Worm (Caenorhabditis elegans) whole organism, young adult: ENCODE results near the gene cyc-2.1.

ENCODE experiments used
- B0019.2 ChIP-seq: fragments of 200-800 bp; sonication (Bioruptor generic); conservative IDR thresholded peaks from 2 replicates; pipeline ENCODE4 v1.3.6; 2022; ENCODE audit warnings: missing genetic modification reagents, missing genetic modification characterization, missing compliant biosample characterization
- B0336.3 ChIP-seq: fragments of 200-800 bp; sonication (Bioruptor generic); IDR thresholded peaks from 2 replicates; pipeline ENCODE4 v1.3.6; 2022; ENCODE audit warnings: missing genetic modification characterization, missing compliant biosample characterization
- C06A6.2 ChIP-seq: fragments of 200-800 bp; sonication (Bioruptor generic); conservative IDR thresholded peaks from 2 replicates; pipeline ENCODE4 v1.3.6; 2022; ENCODE audit warnings: missing genetic modification characterization, missing compliant biosample characterization
- F10E7.11 ChIP-seq: sonication (generic microtip); optimal IDR thresholded peaks from 2 replicates; lab custom pipeline; 2017; ENCODE audit warnings: mild to moderate bottlenecking, missing genetic modification characterization, moderate library complexity, missing compliant biosample characterization
- F22D6.2 ChIP-seq: sonication (generic microtip); optimal IDR thresholded peaks from 2 replicates; lab custom pipeline; 2016; ENCODE audit warnings: mild to moderate bottlenecking, missing genetic modification characterization, missing compliant biosample characterization
- F33H1.4 ChIP-seq: fragments of 200-800 bp; sonication (Bioruptor generic); IDR thresholded peaks from 2 replicates; pipeline ENCODE4 v1.3.6; 2022; ENCODE audit warnings: missing genetic modification reagents, missing genetic modification characterization, missing compliant biosample characterization
- F39B2.1 ChIP-seq: fragments of 200-800 bp; sonication (Bioruptor generic); IDR thresholded peaks from 2 replicates; pipeline ENCODE4 v1.3.6; 2022; ENCODE audit warnings: missing genetic modification reagents, missing genetic modification characterization, missing compliant biosample characterization
- F49E8.2 ChIP-seq: sonication (generic microtip); optimal IDR thresholded peaks from 3 replicates; lab custom pipeline; 2017; ENCODE audit warnings: missing genetic modification characterization, mild to moderate bottlenecking, missing compliant biosample characterization, antibody characterized with exemption, moderate library complexity; ENCODE audit not compliant: insufficient read depth
- F52B5.7 ChIP-seq: sonication (generic microtip); optimal IDR thresholded peaks from 2 replicates; lab custom pipeline; 2016; ENCODE audit warnings: mild to moderate bottlenecking, missing genetic modification characterization, missing compliant biosample characterization
- F55B11.4 ChIP-seq: sonication (generic microtip); optimal IDR thresholded peaks from 2 replicates; lab custom pipeline; 2016; ENCODE audit warnings: missing compliant biosample characterization, missing genetic modification characterization, borderline replicate concordance; ENCODE audit not compliant: insufficient read depth
- F57C9.4 ChIP-seq: sonication (generic microtip); optimal IDR thresholded peaks from 2 replicates; lab custom pipeline; 2017; ENCODE audit warnings: mild to moderate bottlenecking, missing genetic modification characterization, missing compliant biosample characterization
- Y53G8AR.9 ChIP-seq: fragments of 200-800 bp; sonication (Bioruptor generic); conservative IDR thresholded peaks from 2 replicates; pipeline ENCODE4 v1.3.6; 2022; ENCODE audit warnings: missing genetic modification reagents, missing genetic modification characterization, missing compliant biosample characterization
- Y95B8A.8 ChIP-seq: fragments of 200-800 bp; sonication (Bioruptor generic); IDR thresholded peaks from 2 replicates; pipeline ENCODE4 v1.3.6; 2022; ENCODE audit warnings: missing genetic modification reagents, missing genetic modification characterization, missing compliant biosample characterization
- aptf-3 ChIP-seq: fragments of 200-800 bp; sonication (Bioruptor generic); IDR thresholded peaks from 2 replicates; pipeline ENCODE4 v1.3.6; 2022; ENCODE audit warnings: missing genetic modification characterization, missing compliant biosample characterization
- attf-6 ChIP-seq: fragments of 200-800 bp; sonication (Bioruptor generic); IDR thresholded peaks from 2 replicates; pipeline ENCODE4 v1.3.6; 2022; ENCODE audit warnings: missing genetic modification reagents, missing genetic modification characterization, missing compliant biosample characterization
- cebp-1 ChIP-seq, 2 experiments: fragments of 200-800 bp in 1 of 2; sonication (Bioruptor generic) in 1 of 2; sonication (generic microtip) in 1 of 2; IDR thresholded peaks in 1 of 2; optimal IDR thresholded peaks in 1 of 2; 2 replicates each; pipeline versions ENCODE4 v1.3.6 to Lab custom; 2017 to 2022; ENCODE audit warnings: missing compliant biosample characterization in 2 of 2, missing genetic modification characterization in 2 of 2, mild to moderate bottlenecking in 1 of 2, missing genetic modification reagents in 1 of 2, moderate library complexity in 1 of 2
- ceh-100 ChIP-seq: fragments of 200-800 bp; sonication (Bioruptor generic); IDR thresholded peaks from 2 replicates; pipeline ENCODE4 v1.3.6; 2022; ENCODE audit warnings: missing genetic modification reagents, missing genetic modification characterization, missing compliant biosample characterization
- ceh-58 ChIP-seq: fragments of 200-800 bp; sonication (Bioruptor generic); IDR thresholded peaks from 2 replicates; pipeline ENCODE4 v1.3.6; 2022; ENCODE audit warnings: missing genetic modification characterization, missing compliant biosample characterization
- chd-7 ChIP-seq: sonication (generic microtip); optimal IDR thresholded peaks from 2 replicates; lab custom pipeline; 2016; ENCODE audit warnings: mild to moderate bottlenecking, missing genetic modification characterization, moderate library complexity, missing compliant biosample characterization
- egl-44 ChIP-seq: fragments of 200-800 bp; sonication (Bioruptor generic); IDR thresholded peaks from 2 replicates; pipeline ENCODE4 v1.3.6; 2022; ENCODE audit warnings: missing genetic modification reagents, missing genetic modification characterization, missing compliant biosample characterization
- ekl-4 ChIP-seq: fragments of 200-800 bp; sonication (Bioruptor generic); IDR thresholded peaks from 2 replicates; pipeline ENCODE4 v1.3.6; 2022; ENCODE audit warnings: missing genetic modification reagents, missing genetic modification characterization, missing compliant biosample characterization
- hrde-1 ChIP-seq: sonication (generic microtip); optimal IDR thresholded peaks from 2 replicates; lab custom pipeline; 2016; ENCODE audit warnings: missing genetic modification characterization, mild to moderate bottlenecking, missing compliant biosample characterization, moderate library complexity, missing genotype, missing genetic modification reagents, borderline replicate concordance
- hsf-1 ChIP-seq: fragments of 200-800 bp; sonication (Bioruptor generic); IDR thresholded peaks from 2 replicates; pipeline ENCODE4 v1.3.6; 2022; ENCODE audit warnings: missing genetic modification reagents, missing genetic modification characterization, missing compliant biosample characterization
- lin-26 ChIP-seq: fragments of 200-800 bp; sonication (Bioruptor generic); IDR thresholded peaks from 2 replicates; pipeline ENCODE4 v1.3.6; 2022; ENCODE audit warnings: missing genetic modification reagents, missing genetic modification characterization, missing compliant biosample characterization
- lin-35 ChIP-seq, 3 experiments: fragments of 150-350 bp in 2 of 3; sonication (generic microtip) in 1 of 3; optimal IDR thresholded peaks; 2 replicates each; lab custom pipeline; 2014 to 2018; ENCODE audit warnings: missing biosample characterization in 3 of 3, missing genetic modification characterization in 3 of 3, missing genetic modification reagents in 3 of 3
- lsy-27 ChIP-seq: sonication (generic microtip); optimal IDR thresholded peaks from 2 replicates; lab custom pipeline; 2017; ENCODE audit warnings: missing genetic modification characterization, mild to moderate bottlenecking, missing compliant biosample characterization, antibody characterized with exemption, missing genotype, borderline replicate concordance; ENCODE audit not compliant: insufficient read depth
- madf-6 ChIP-seq: fragments of 200-800 bp; sonication (Bioruptor generic); IDR thresholded peaks from 2 replicates; pipeline ENCODE4 v1.3.6; 2022; ENCODE audit warnings: missing genetic modification reagents, missing genetic modification characterization, missing compliant biosample characterization
- mel-28 ChIP-seq: sonication (generic microtip); optimal IDR thresholded peaks from 2 replicates; lab custom pipeline; 2016; ENCODE audit warnings: borderline replicate concordance, mild to moderate bottlenecking, missing genetic modification characterization, missing compliant biosample characterization
- pbrm-1 ChIP-seq: fragments of 200-800 bp; sonication (Bioruptor generic); IDR thresholded peaks from 2 replicates; pipeline ENCODE4 v1.3.6; 2022; ENCODE audit warnings: missing genetic modification reagents, missing genetic modification characterization, missing compliant biosample characterization
- snpc-1.3 ChIP-seq: sonication (generic microtip); optimal IDR thresholded peaks from 2 replicates; lab custom pipeline; 2017; ENCODE audit warnings: missing genetic modification characterization, mild to moderate bottlenecking, missing compliant biosample characterization, antibody characterized with exemption, moderate library complexity, missing genotype, missing genetic modification reagents; ENCODE audit not compliant: insufficient read depth
- snpc-3.4 ChIP-seq: sonication (generic microtip); optimal IDR thresholded peaks from 2 replicates; lab custom pipeline; 2017; ENCODE audit warnings: missing genetic modification characterization, mild to moderate bottlenecking, missing compliant biosample characterization, antibody characterized with exemption, moderate library complexity, missing genotype, missing genetic modification reagents
- snpc-4 ChIP-seq, 5 experiments: fragments of 150-350 bp in 1 of 5; sonication (generic microtip) in 4 of 5; optimal IDR thresholded peaks; 2 replicates each; lab custom pipeline; 2014 to 2018; ENCODE audit warnings: missing genetic modification characterization in 5 of 5, missing biosample characterization in 3 of 5, antibody characterized with exemption in 2 of 5, mild to moderate bottlenecking in 2 of 5, missing compliant biosample characterization in 2 of 5, missing genotype in 2 of 5, moderate library complexity in 2 of 5, missing genetic modification reagents in 1 of 5
- somi-1 ChIP-seq: fragments of 200-800 bp; sonication (Bioruptor generic); optimal IDR thresholded peaks from 2 replicates; lab custom pipeline; 2018; ENCODE audit warnings: mild to moderate bottlenecking, missing genetic modification characterization, missing compliant biosample characterization
- xnd-1 ChIP-seq: sonication (generic microtip); optimal IDR thresholded peaks from 2 replicates; lab custom pipeline; 2016; ENCODE audit warnings: missing genotype, missing genetic modification reagents, missing genetic modification characterization, missing compliant biosample characterization
- zfh-2 ChIP-seq: fragments of 200-800 bp; sonication (Bioruptor generic); conservative IDR thresholded peaks from 2 replicates; pipeline ENCODE4 v1.3.6; 2022; ENCODE audit warnings: missing genetic modification reagents, missing genetic modification characterization, missing compliant biosample characterization
- ztf-18 ChIP-seq: sonication (generic microtip); optimal IDR thresholded peaks from 2 replicates; lab custom pipeline; 2016; ENCODE audit warnings: missing genotype, mild to moderate bottlenecking, missing genetic modification characterization, missing compliant biosample characterization
- ztf-22 ChIP-seq: fragments of 200-800 bp; sonication (Bioruptor generic); optimal IDR thresholded peaks from 2 replicates; lab custom pipeline; 2018; ENCODE audit warnings: mild to moderate bottlenecking, missing genetic modification characterization, moderate library complexity, missing compliant biosample characterization
- ztf-25 ChIP-seq: fragments of 200-800 bp; sonication (Bioruptor generic); IDR thresholded peaks from 2 replicates; pipeline ENCODE4 v1.3.6; 2022; ENCODE audit warnings: missing genetic modification reagents, missing genetic modification characterization, missing compliant biosample characterization
- ztf-26 ChIP-seq: sonication (generic microtip); optimal IDR thresholded peaks from 2 replicates; lab custom pipeline; 2017; ENCODE audit warnings: missing genetic modification characterization, missing compliant biosample characterization

The cyc-2.1 gene

DNA sequence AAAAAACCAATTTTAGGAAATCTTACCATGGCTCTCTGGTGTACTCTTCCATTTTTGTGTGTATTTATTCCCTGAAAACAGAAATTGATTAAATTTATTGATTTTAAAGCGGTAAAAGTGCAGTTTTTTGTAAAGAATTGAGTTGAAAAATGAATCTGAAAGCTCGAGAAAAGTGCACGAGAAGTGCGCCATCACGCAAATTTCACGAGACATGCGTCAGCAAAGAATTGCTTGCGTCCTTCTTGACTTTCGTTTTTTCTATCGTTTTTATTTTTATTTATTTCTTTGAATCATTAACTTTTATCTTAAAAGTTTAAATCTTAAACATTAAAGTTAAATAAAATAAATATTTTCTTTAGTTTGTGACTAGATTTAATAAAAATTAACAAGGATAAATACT lies 3.4 kb downstream of the cyc-2.1 start, which contains the start of gene timm-17B.1 (continued):
- TF ChIP-seq snpc-1.3 (tag; lab: Kevin White, UChicago) (no peak), hrde-1 (tag; lab: Kevin White, UChicago) (no peak), F52B5.7 (tag; lab: Kevin White, UChicago) (no peak), ekl-4 (GFP tag; lab: Robert Waterston, UW) (0 out of 2 replicates have a peak, but pooled peaks have one; percentile 58), ceh-58 (GFP tag; lab: Robert Waterston, UW) (no peak), somi-1 (GFP tag; lab: Kevin White, UChicago) (no peak), ztf-25 (GFP tag; lab: Robert Waterston, UW) (no peak), egl-44 (GFP tag; lab: Robert Waterston, UW) (no peak), mel-28 (no peak), B0019.2 (no peak), hsf-1 (no peak), lin-26 (GFP tag; lab: Robert Waterston, UW) (no peak), Y95B8A.8 (GFP tag; lab: Robert Waterston, UW) (no peak), lin-35 (GFP tag; optimal IDR thresholded peaks at IDR 0.05; lab: Kevin White, UChicago) (peak in 1 of 3 experiments; percentile 66), F39B2.1 (no peak), pbrm-1 (GFP tag; lab: Robert Waterston, UW) (peak; percentile 58; the same call in 1 of the 2 replicates), xnd-1 (tag; lab: Kevin White, UChicago) (peak; percentile 51), cebp-1 (GFP tag; IDR thresholded peaks at IDR 0.05; lab: Robert Waterston, UW) (no peak), cebp-1 (tag; optimal IDR thresholded peaks at IDR 0.05; lab: Kevin White, UChicago) (peak; percentile 62), zfh-2 (GFP tag; lab: Robert Waterston, UW) (no peak), ztf-22 (no peak), snpc-3.4 (tag; lab: Kevin White, UChicago) (peak; percentile 19), Y53G8AR.9 (0 out of 2 replicates have a peak, but pooled peaks have one; percentile 62), lsy-27 (tag; lab: Kevin White, UChicago) (no peak), C06A6.2 (GFP tag; lab: Robert Waterston, UW) (no peak), F57C9.4 (no peak), F33H1.4 (GFP tag; lab: Robert Waterston, UW) (peak; percentile 62), F22D6.2 (tag; lab: Kevin White, UChicago) (no peak), F55B11.4 (tag; lab: Kevin White, UChicago) (no peak), ztf-26 (no peak), chd-7 (tag; lab: Kevin White, UChicago) (no peak), F10E7.11 (no peak), snpc-4 (GFP tag; optimal IDR thresholded peaks at IDR 0.05; lab: Kevin White, UChicago) (peak; percentile 12), snpc-4 (tag; optimal IDR thresholded peaks at IDR 0.05; lab: Kevin White, UChicago) (peak; percentile 34 to 64 (median 54)), B0336.3 (GFP tag; lab: Robert Waterston, UW) (0 out of 2 replicates have a peak, but pooled peaks have one; percentile 50)

DNA sequence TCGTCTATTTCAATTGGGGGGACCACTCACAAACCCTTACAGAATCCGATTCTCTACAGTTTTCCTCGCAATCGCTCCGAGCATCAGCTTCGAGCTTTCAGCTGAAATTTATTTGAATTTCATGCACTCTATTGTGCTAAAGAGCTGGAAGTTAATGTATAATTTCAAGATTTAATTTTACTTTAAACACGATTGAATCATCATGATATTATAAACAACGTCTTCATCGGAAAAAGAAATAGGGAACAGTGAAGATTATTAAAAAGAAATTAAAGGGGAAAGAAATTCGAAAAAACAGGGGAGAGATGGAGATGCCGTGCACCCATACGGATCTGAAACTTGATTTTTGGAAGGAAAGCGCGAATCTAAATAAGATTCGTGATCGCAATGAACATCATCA lies 4.6 kb downstream of the cyc-2.1 start, which contains the start of gene hoe-1:
hoe-1 (minus strand) TSS at position 101 of the 400 bp plus-strand sequence.
- TF ChIP-seq ceh-100 (GFP tag; lab: Robert Waterston, UW) = 0 out of 2 replicates have a peak, but pooled peaks have one; percentile 32
- 0 out of 2 replicates have a peak, but pooled peaks have one; percentile 64 for TF ChIP-seq Y53G8AR.9
- peak; percentile 70 for TF ChIP-seq ztf-18 (tag; lab: Kevin White, UChicago)
- 0 out of 2 replicates have a peak, but pooled peaks have one; percentile 34 for TF ChIP-seq hsf-1
- TF ChIP-seq lin-26 (GFP tag; lab: Robert Waterston, UW) = 0 out of 2 replicates have a peak, but pooled peaks have one; percentile 48
- peak; percentile 26 for TF ChIP-seq F49E8.2 (tag; lab: Kevin White, UChicago)
- TF ChIP-seq egl-44 (GFP tag; lab: Robert Waterston, UW) = no peak
- peak; percentile 50 for TF ChIP-seq snpc-3.4 (tag; lab: Kevin White, UChicago)
- TF ChIP-seq madf-6 (GFP tag; lab: Robert Waterston, UW) = 0 out of 2 replicates have a peak, but pooled peaks have one; percentile 10
- TF ChIP-seq attf-6 (GFP tag; lab: Robert Waterston, UW) = peak; percentile 8; the same call in 1 of the 2 replicates
- no peak for TF ChIP-seq lin-35 (GFP tag; optimal IDR thresholded peaks at IDR 0.05; lab: Kevin White, UChicago)
- no peak for TF ChIP-seq aptf-3 (GFP tag; lab: Robert Waterston, UW)
- TF ChIP-seq cebp-1 (GFP tag; IDR thresholded peaks at IDR 0.05; lab: Robert Waterston, UW) = no peak
- no peak for TF ChIP-seq cebp-1 (tag; optimal IDR thresholded peaks at IDR 0.05; lab: Kevin White, UChicago)
- no peak for TF ChIP-seq snpc-4 (GFP tag; optimal IDR thresholded peaks at IDR 0.05; lab: Kevin White, UChicago)
- peak in 1 of 4 experiments; percentile 42 for TF ChIP-seq snpc-4 (tag; optimal IDR thresholded peaks at IDR 0.05; lab: Kevin White, UChicago)
